Worm (Caenorhabditis elegans) whole organism, young adult: ENCODE results near the gene K03B8.4.

Experiments used
- B0261.1 ChIP-seq: sonication (generic microtip); optimal IDR thresholded peaks from 2 replicates; lab custom pipeline; 2016; ENCODE audit warnings: mild to moderate bottlenecking, missing genetic modification characterization, moderate library complexity, missing compliant biosample characterization
- him-1 ChIP-seq: sonication (generic microtip); optimal IDR thresholded peaks from 2 replicates; lab custom pipeline; 2016; ENCODE audit warnings: missing genotype, missing genetic modification reagents, missing genetic modification characterization, missing compliant biosample characterization
- lag-1 ChIP-seq: fragments of 200-800 bp; sonication (Bioruptor generic); IDR thresholded peaks from 2 replicates; pipeline ENCODE4 v1.3.6; 2022; ENCODE audit warnings: missing genetic modification reagents, missing genetic modification characterization, missing compliant biosample characterization
- madf-6 ChIP-seq: fragments of 200-800 bp; sonication (Bioruptor generic); IDR thresholded peaks from 2 replicates; pipeline ENCODE4 v1.3.6; 2022; ENCODE audit warnings: missing genetic modification reagents, missing genetic modification characterization, missing compliant biosample characterization
- sptf-2 ChIP-seq: fragments of 200-800 bp; sonication (Bioruptor generic); optimal IDR thresholded peaks from 2 replicates; lab custom pipeline; 2018; ENCODE audit warnings: mild to moderate bottlenecking, missing genetic modification characterization, missing compliant biosample characterization
- ztf-22 ChIP-seq: fragments of 200-800 bp; sonication (Bioruptor generic); optimal IDR thresholded peaks from 2 replicates; lab custom pipeline; 2018; ENCODE audit warnings: mild to moderate bottlenecking, missing genetic modification characterization, moderate library complexity, missing compliant biosample characterization

- TF ChIP-seq lag-1 (GFP tag; lab: Robert Waterston, UW): no peak
- TF ChIP-seq him-1 (tag; lab: Kevin White, UChicago): no peak
- TF ChIP-seq madf-6: no peak
- no peak for TF ChIP-seq ztf-22 (GFP tag; lab: Kevin White, UChicago)
- no peak for TF ChIP-seq sptf-2 (GFP tag; lab: Kevin White, UChicago)
- no peak for TF ChIP-seq B0261.1 (tag; lab: Kevin White, UChicago)
Observed at ce11 chrV:11410902-11411561, 16.1 kb upstream of the K03B8.4 start, which contains the start of the genes K03B8.8 and grl-3.
